Worm (Caenorhabditis elegans): Measurements from ENCODE around the gene K08F8.15.

K08F8.15 gene

DNA sequence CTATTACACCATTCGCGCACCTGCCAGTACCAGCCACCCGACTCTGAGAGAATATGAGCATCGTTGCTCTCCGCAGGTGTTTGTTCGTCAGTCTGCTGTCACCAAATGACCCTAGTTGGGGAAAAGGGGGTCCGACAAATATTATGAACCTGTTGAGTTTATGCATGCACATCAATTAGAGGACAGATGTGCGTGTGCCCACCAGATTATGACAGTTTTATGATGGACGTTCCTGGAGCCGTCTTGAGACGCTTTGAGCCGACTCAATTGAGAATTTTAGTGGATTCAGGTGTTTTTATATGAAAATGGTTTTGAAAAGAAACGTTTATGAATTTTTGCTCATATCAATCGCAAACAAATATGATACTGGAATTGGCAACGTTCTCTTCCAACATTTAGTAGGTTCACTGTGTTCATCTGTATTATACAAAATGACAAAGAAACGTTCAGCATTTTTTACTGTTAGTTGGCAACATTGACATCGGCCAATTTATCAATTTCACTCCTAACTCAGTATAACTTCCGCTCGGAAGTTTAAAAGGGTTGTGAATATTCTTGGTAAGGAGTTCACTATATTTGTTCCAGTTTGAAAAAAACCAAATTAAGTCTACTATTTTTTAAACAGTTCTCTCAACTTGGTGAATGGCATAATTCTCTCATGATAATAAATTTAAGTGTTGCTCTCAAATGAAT, 19.2 kb upstream of the K08F8.15 start (continued):
- TF ChIP-seq F37D6.2 (tag; optimal IDR thresholded peaks at IDR 0.05) (no peak), lim-7 (GFP tag; IDR thresholded peaks at IDR 0.05) (peak; percentile 60; the same call in 1 of the 2 replicates), sdz-12 (GFP tag; optimal IDR thresholded peaks at IDR 0.05) (no peak), daf-19 (GFP tag; conservative IDR thresholded peaks at IDR 0.05) (no peak), hlh-11 (tag; optimal IDR thresholded peaks at IDR 0.05) (peak; percentile 70), nhr-111 (GFP tag; optimal IDR thresholded peaks at IDR 0.05) (peak; percentile 41), ceh-44 (GFP tag; IDR thresholded peaks at IDR 0.05) (no peak), gei-8 (GFP tag; optimal IDR thresholded peaks at IDR 0.05) (peak; percentile 22), zfp-3 (GFP tag; conservative IDR thresholded peaks at IDR 0.05) (peak; percentile 96), nhr-77 (tag; optimal IDR thresholded peaks at IDR 0.05) (peak; percentile 78), nhr-41 (GFP tag; IDR thresholded peaks at IDR 0.05) (no peak), T26A8.4 (GFP tag; IDR thresholded peaks at IDR 0.05) (peak; percentile 82), zfp-2 (tag; optimal IDR thresholded peaks at IDR 0.05) (no peak), lsy-2 (tag; optimal IDR thresholded peaks at IDR 0.05) (peak; percentile 47 to 51), lin-15B (tag; optimal IDR thresholded peaks at IDR 0.05) (no peak), ztf-11 (tag; optimal IDR thresholded peaks at IDR 0.05) (no peak), ceh-82 (tag; optimal IDR thresholded peaks at IDR 0.05) (no peak), madf-9 (GFP tag; conservative IDR thresholded peaks at IDR 0.05) (no peak; the same call in 1 of the 2 replicates), ceh-62 (tag; optimal IDR thresholded peaks at IDR 0.05) (no peak), set-16 (GFP tag; IDR thresholded peaks at IDR 0.05) (no peak), hmg-1.1 (GFP tag; IDR thresholded peaks at IDR 0.05) (peak; percentile 41), lin-1 (GFP tag; IDR thresholded peaks at IDR 0.05) (peak; percentile 40; the same call in 1 of the 2 replicates), spr-3 (GFP tag; optimal IDR thresholded peaks at IDR 0.05) (no peak), nhr-25 (tag; optimal IDR thresholded peaks at IDR 0.05; ENCODE audit: borderline replicate concordance, insufficient read depth) (peak; percentile 67), ama-1 (optimal IDR thresholded peaks at IDR 0.05) (peak; percentile 99), R02D3.7 (tag; optimal IDR thresholded peaks at IDR 0.05) (no peak), F49E8.2 (tag; optimal IDR thresholded peaks at IDR 0.05; ENCODE audit: borderline replicate concordance) (no peak), unc-130 (GFP tag; optimal IDR thresholded peaks at IDR 0.05) (no peak), Y105C5A.15 (GFP tag; IDR thresholded peaks at IDR 0.05) (0 out of 2 replicates have a peak, but pooled peaks have one; percentile 34), snpc-1.2 (GFP tag; IDR thresholded peaks at IDR 0.05) (peak; percentile 58; the same call in 1 of the 2 replicates), nhr-28 (tag; optimal IDR thresholded peaks at IDR 0.05) (peak; percentile 15), mep-1 (tag; optimal IDR thresholded peaks at IDR 0.05) (peak; percentile 80), daf-8 (GFP tag; IDR thresholded peaks at IDR 0.05) (no peak), nhr-11 (tag; optimal IDR thresholded peaks at IDR 0.05) (peak; percentile 23), lin-13 (GFP tag; optimal IDR thresholded peaks at IDR 0.05) (no peak)

DNA sequence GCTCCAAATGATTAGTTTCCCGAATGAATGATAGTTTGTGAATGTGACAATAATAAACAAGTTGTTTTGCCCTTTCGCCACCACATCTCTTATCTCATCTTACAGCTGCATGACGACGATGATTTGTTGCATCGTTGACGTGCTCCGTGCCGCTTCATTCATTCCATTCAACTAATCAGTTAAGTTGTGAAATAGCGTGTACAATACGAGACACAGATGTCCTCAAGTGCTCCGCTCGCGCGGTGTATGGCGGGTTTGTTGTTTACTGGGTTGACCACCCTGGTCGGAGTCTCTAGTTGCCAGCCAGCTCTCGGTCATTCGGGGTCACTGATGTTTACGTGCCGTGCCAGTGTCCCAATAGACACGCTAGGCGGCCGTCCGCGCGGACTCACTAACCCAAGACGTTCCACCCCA, 18.7 kb upstream of the K08F8.15 start:
- peak; percentile 52 for TF ChIP-seq dve-1 (tag; optimal IDR thresholded peaks at IDR 0.05; ENCODE audit: insufficient read depth)
- TF ChIP-seq set-16 (GFP tag; IDR thresholded peaks at IDR 0.05) = peak; percentile 49
- TF ChIP-seq T26A8.4 (GFP tag; IDR thresholded peaks at IDR 0.05) = peak; percentile 14; the same call in 1 of the 2 replicates
- TF ChIP-seq nhr-28 (tag; optimal IDR thresholded peaks at IDR 0.05) = peak; percentile 38
- peak; percentile 10 for TF ChIP-seq ztf-7 (tag; optimal IDR thresholded peaks at IDR 0.05)
- TF ChIP-seq hlh-11 (tag; optimal IDR thresholded peaks at IDR 0.05) = peak; percentile 33
- peak in 1 of 2 experiments; percentile 24 for TF ChIP-seq mdl-1 (tag; optimal IDR thresholded peaks at IDR 0.05)
- no peak for TF ChIP-seq ZK337.2 (GFP tag; IDR thresholded peaks at IDR 0.05)
- peak; percentile 31 for TF ChIP-seq hlh-30 (tag; optimal IDR thresholded peaks at IDR 0.05; ENCODE audit: insufficient read depth)
- peak; percentile 7 for TF ChIP-seq mxl-3 (GFP tag; optimal IDR thresholded peaks at IDR 0.05)
- no peak for TF ChIP-seq Y48G9A.11 (GFP tag; IDR thresholded peaks at IDR 0.05)
- no peak for TF ChIP-seq hmg-1.1 (GFP tag; IDR thresholded peaks at IDR 0.05)
- TF ChIP-seq egl-43 (GFP tag; IDR thresholded peaks at IDR 0.05) = 0 out of 2 replicates have a peak, but pooled peaks have one; percentile 71
- TF ChIP-seq daf-19 (GFP tag; conservative IDR thresholded peaks at IDR 0.05) = 0 out of 2 replicates have a peak, but pooled peaks have one; percentile 11
- TF ChIP-seq hif-1 (tag; optimal IDR thresholded peaks at IDR 0.05) = peak in 1 of 2 experiments; percentile 33
- TF ChIP-seq daf-16 (GFP tag; optimal IDR thresholded peaks at IDR 0.05) = peak in 1 of 2 experiments; percentile 82
- TF ChIP-seq daf-16 (tag; optimal IDR thresholded peaks at IDR 0.05) = peak; percentile 98

All from whole organism, L4 larva.